Worm (Caenorhabditis elegans): ENCODE measurements around the gene memi-2.

Gene memi-2

ce11 chrIV:13370235-13370739, 30.0 kb downstream of the memi-2 start, which contains the start of the genes rla-2, popl-7 and Y62E10A.24 (continued):
- TF ChIP-seq nhr-85 (tag) (no peak), jun-1 (tag; optimal IDR thresholded peaks at IDR 0.05) (no peak), blmp-1 (tag; optimal IDR thresholded peaks at IDR 0.05) (peak; percentile 28), lin-14 (GFP tag; optimal IDR thresholded peaks at IDR 0.05) (no peak), egl-13 (tag; optimal IDR thresholded peaks at IDR 0.05) (no peak), xbp-1 (tag; optimal IDR thresholded peaks at IDR 0.05) (no peak), fos-1 (tag; optimal IDR thresholded peaks at IDR 0.05) (no peak), ceh-8 (GFP tag; optimal IDR thresholded peaks at IDR 0.05) (no peak), efl-1 (optimal IDR thresholded peaks at IDR 0.05) (peak; percentile 32 to 50), efl-1 (GFP tag; optimal IDR thresholded peaks at IDR 0.05 in 1 of 2) (peak; percentile 41 to 95), skn-1 (tag; optimal IDR thresholded peaks at IDR 0.05) (peak; percentile 29), nhr-77 (tag; optimal IDR thresholded peaks at IDR 0.05) (no peak), nhr-12 (tag; optimal IDR thresholded peaks at IDR 0.05) (no peak), tbx-2 (tag; optimal IDR thresholded peaks at IDR 0.05) (no peak), ztf-4 (tag; optimal IDR thresholded peaks at IDR 0.05) (no peak), irx-1 (tag; optimal IDR thresholded peaks at IDR 0.05) (no peak), lin-35 (GFP tag; optimal IDR thresholded peaks at IDR 0.05) (peak; percentile 40 to 71), snpc-4 (tag; optimal IDR thresholded peaks at IDR 0.05) (no peak), swsn-7 (tag; optimal IDR thresholded peaks at IDR 0.05) (no peak), ceh-90 (tag; optimal IDR thresholded peaks at IDR 0.05) (no peak)

- TF ChIP-seq ztf-11 (tag; optimal IDR thresholded peaks at IDR 0.05) (no peak), C16A3.4 (tag; optimal IDR thresholded peaks at IDR 0.05) (no peak), ceh-63 (GFP tag; optimal IDR thresholded peaks at IDR 0.05) (no peak), unc-86 (tag; optimal IDR thresholded peaks at IDR 0.05) (no peak), lsy-2 (tag; optimal IDR thresholded peaks at IDR 0.05) (peak in 1 of 2 experiments; percentile 19), C04F5.9 (tag; optimal IDR thresholded peaks at IDR 0.05) (no peak), efl-1 (optimal IDR thresholded peaks at IDR 0.05) (no peak), efl-1 (GFP tag; optimal IDR thresholded peaks at IDR 0.05 in 1 of 2) (peak in 1 of 2 experiments; percentile 87)
Measured at ce11 chrIV:13369120-13369842, 31.0 kb downstream of the memi-2 start, which contains the start of gene agt-1. Gene agt-1, minus strand, starts transcription at chrIV:13369412.

ce11 chrIV:13364869-13365268, 35.4 kb downstream of the memi-2 start, which contains the start of gene srsx-25:
Gene srsx-25, plus strand, starts transcription at chrIV:13365169.
- TF ChIP-seq nhr-76 (tag; optimal IDR thresholded peaks at IDR 0.05): no peak
- TF ChIP-seq blmp-1 (tag; optimal IDR thresholded peaks at IDR 0.05): no peak
- TF ChIP-seq ztf-4 (tag; optimal IDR thresholded peaks at IDR 0.05): no peak
- TF ChIP-seq Y116A8C.19 (tag; optimal IDR thresholded peaks at IDR 0.05; ENCODE audit: borderline replicate concordance): no peak
- no peak for TF ChIP-seq lin-15B (tag; optimal IDR thresholded peaks at IDR 0.05)
- TF ChIP-seq aly-2 (tag; optimal IDR thresholded peaks at IDR 0.05): no peak
- TF ChIP-seq ceh-8 (GFP tag; optimal IDR thresholded peaks at IDR 0.05): no peak
- TF ChIP-seq C34B4.2 (tag; optimal IDR thresholded peaks at IDR 0.05): no peak
- no peak for TF ChIP-seq egl-27 (tag; optimal IDR thresholded peaks at IDR 0.05)

ce11 chrIV:13360144-13360543, 40.2 kb downstream of the memi-2 start, which contains the start of gene Y62E10A.3:
Gene Y62E10A.3, minus strand, starts transcription at chrIV:13360244.
- no peak for TF ChIP-seq skn-1 (tag; optimal IDR thresholded peaks at IDR 0.05)
- TF ChIP-seq irx-1 (tag; optimal IDR thresholded peaks at IDR 0.05): no peak
- no peak for TF ChIP-seq sup-37 (GFP tag; optimal IDR thresholded peaks at IDR 0.05)
- no peak for TF ChIP-seq lin-35 (GFP tag; optimal IDR thresholded peaks at IDR 0.05)
- no peak for TF ChIP-seq unc-98 (GFP tag; IDR thresholded peaks at IDR 0.05)
- no peak for TF ChIP-seq rnt-1 (tag; optimal IDR thresholded peaks at IDR 0.05)
- TF ChIP-seq snu-23 (GFP tag; optimal IDR thresholded peaks at IDR 0.05): no peak
- no peak for TF ChIP-seq ets-5 (GFP tag; IDR thresholded peaks at IDR 0.05)
- no peak for TF ChIP-seq grh-1 (GFP tag; IDR thresholded peaks at IDR 0.05)

Data from whole organism, L1 larva.